Worm (Caenorhabditis elegans): Measurements from ENCODE around the gene nca-2.

DNA sequence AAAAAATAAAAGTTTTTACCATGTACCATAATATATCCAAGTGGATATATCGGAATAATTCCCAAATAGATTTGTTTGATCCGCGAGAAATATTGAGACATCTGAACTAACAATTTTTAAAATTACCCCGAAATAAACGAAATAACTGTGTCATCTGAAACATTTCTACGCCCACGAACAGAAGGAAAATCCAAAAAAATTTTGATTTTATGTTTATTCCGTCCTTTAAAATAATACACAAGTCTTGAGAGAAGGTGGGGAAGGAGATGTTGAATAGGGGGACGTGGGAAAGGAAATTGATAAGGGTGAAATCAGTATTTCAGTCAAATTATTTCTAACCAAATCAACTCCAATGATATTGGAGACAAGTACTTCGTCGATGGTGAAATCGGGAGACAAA is 43.4 kb downstream of the nca-2 start, which contains the start of gene R144.11:
- TF ChIP-seq C34F6.9 (tag; optimal IDR thresholded peaks at IDR 0.05) (no peak), snpc-4 (tag; optimal IDR thresholded peaks at IDR 0.05) (no peak)

All from whole organism, L2 larva.